Worm (Caenorhabditis elegans) whole organism, late embryonic: ENCODE data around the gene srlf-18.

Experiments
- C08G9.2 ChIP-seq: sonication (generic microtip); optimal IDR thresholded peaks from 2 replicates; lab custom pipeline; 2016; ENCODE audit warnings: mild to moderate bottlenecking, missing genetic modification characterization, moderate library complexity, missing compliant biosample characterization
- C38D4.7 ChIP-seq: fragments of 200-800 bp; sonication (Bioruptor generic); optimal IDR thresholded peaks from 2 replicates; lab custom pipeline; 2018; ENCODE audit warnings: mild to moderate bottlenecking, missing genetic modification characterization, moderate library complexity, missing compliant biosample characterization
- F13H6.1 ChIP-seq: sonication (generic microtip); optimal IDR thresholded peaks from 2 replicates; lab custom pipeline; 2016; ENCODE audit warnings: missing genetic modification characterization, missing compliant biosample characterization
- ahr-1 ChIP-seq: sonication (generic microtip); optimal IDR thresholded peaks from 2 replicates; lab custom pipeline; 2016; ENCODE audit warnings: missing genetic modification characterization, missing compliant biosample characterization
- ama-1 ChIP-seq: fragments of 150-350 bp; optimal IDR thresholded peaks from 2 replicates; lab custom pipeline; 2014
- ceh-14 ChIP-seq: sonication (generic microtip); optimal IDR thresholded peaks from 2 replicates; lab custom pipeline; 2016; ENCODE audit warnings: missing genotype, missing genetic modification characterization, missing compliant biosample characterization
- ceh-18 ChIP-seq: sonication (generic microtip); optimal IDR thresholded peaks from 2 replicates; lab custom pipeline; 2016; ENCODE audit warnings: missing genetic modification characterization, missing compliant biosample characterization
- ceh-19 ChIP-seq: fragments of 200-800 bp; sonication (Bioruptor generic); optimal IDR thresholded peaks from 2 replicates; lab custom pipeline; 2018; ENCODE audit warnings: mild to moderate bottlenecking, missing genetic modification characterization, missing compliant biosample characterization
- ceh-22 ChIP-seq: sonication (generic microtip); optimal IDR thresholded peaks from 2 replicates; lab custom pipeline; 2017; ENCODE audit warnings: missing biosample characterization, missing genetic modification characterization
- ceh-24 ChIP-seq: sonication (generic microtip); optimal IDR thresholded peaks from 2 replicates; lab custom pipeline; 2016; ENCODE audit warnings: mild to moderate bottlenecking, missing genetic modification characterization, missing compliant biosample characterization
- ceh-30 ChIP-seq: fragments of 150-350 bp; optimal IDR thresholded peaks from 2 replicates; lab custom pipeline; 2014; ENCODE audit warnings: missing biosample characterization, missing genetic modification characterization
- ceh-31 ChIP-seq: sonication (generic microtip); optimal IDR thresholded peaks from 2 replicates; lab custom pipeline; 2016; ENCODE audit warnings: missing genetic modification characterization, missing compliant biosample characterization
- ceh-34 ChIP-seq: sonication (generic microtip); optimal IDR thresholded peaks from 2 replicates; lab custom pipeline; 2016; ENCODE audit warnings: mild to moderate bottlenecking, missing genetic modification characterization, missing compliant biosample characterization
- che-1 ChIP-seq: sonication (generic microtip); optimal IDR thresholded peaks from 2 replicates; lab custom pipeline; 2016; ENCODE audit warnings: mild to moderate bottlenecking, missing genetic modification characterization, missing compliant biosample characterization
- dmd-4 ChIP-seq: sonication (generic microtip); optimal IDR thresholded peaks from 2 replicates; lab custom pipeline; 2016; ENCODE audit warnings: borderline replicate concordance, missing genetic modification characterization, missing compliant biosample characterization
- dve-1 ChIP-seq: sonication (generic microtip); optimal IDR thresholded peaks from 2 replicates; lab custom pipeline; 2017; ENCODE audit warnings: antibody characterized with exemption, mild to moderate bottlenecking, missing genetic modification characterization, missing compliant biosample characterization
- elt-4 ChIP-seq: sonication (generic microtip); optimal IDR thresholded peaks from 2 replicates; lab custom pipeline; 2016; ENCODE audit warnings: missing genetic modification characterization, missing compliant biosample characterization
- ets-4 ChIP-seq: sonication (generic microtip); optimal IDR thresholded peaks from 2 replicates; lab custom pipeline; 2016; ENCODE audit warnings: missing genetic modification characterization, missing compliant biosample characterization
- eyg-1 ChIP-seq: sonication (generic microtip); optimal IDR thresholded peaks from 2 replicates; lab custom pipeline; 2016; ENCODE audit warnings: missing genotype, missing genetic modification characterization, missing compliant biosample characterization
- fkh-10 ChIP-seq: fragments of 150-350 bp; optimal IDR thresholded peaks from 2 replicates; lab custom pipeline; 2014; ENCODE audit warnings: missing biosample characterization, missing genetic modification reagents, missing genetic modification characterization
- fkh-6 ChIP-seq: sonication (generic microtip); optimal IDR thresholded peaks from 2 replicates; lab custom pipeline; 2016; ENCODE audit warnings: missing genetic modification characterization, missing compliant biosample characterization
- gmeb-2 ChIP-seq: sonication (generic microtip); optimal IDR thresholded peaks from 2 replicates; lab custom pipeline; 2016; ENCODE audit warnings: missing genetic modification characterization, inconsistent platforms, missing compliant biosample characterization
- hlh-13 ChIP-seq: fragments of 200-800 bp; sonication (Bioruptor generic); optimal IDR thresholded peaks from 2 replicates; lab custom pipeline; 2018; ENCODE audit warnings: mild to moderate bottlenecking, missing genetic modification characterization, missing compliant biosample characterization
- hlh-15 ChIP-seq: sonication (generic microtip); optimal IDR thresholded peaks from 2 replicates; lab custom pipeline; 2016; ENCODE audit warnings: missing genetic modification characterization, missing compliant biosample characterization
- hlh-8 ChIP-seq: sonication (generic microtip); optimal IDR thresholded peaks from 2 replicates; lab custom pipeline; 2016; ENCODE audit warnings: missing genotype, missing genetic modification characterization, missing compliant biosample characterization
- lim-6 ChIP-seq: sonication (generic microtip); optimal IDR thresholded peaks from 2 replicates; lab custom pipeline; 2016; ENCODE audit warnings: missing genetic modification characterization, missing compliant biosample characterization
- lin-11 ChIP-seq: fragments of 200-800 bp; sonication (Bioruptor generic); optimal IDR thresholded peaks from 2 replicates; lab custom pipeline; 2018; ENCODE audit warnings: mild to moderate bottlenecking, missing genetic modification characterization, missing compliant biosample characterization
- madf-2 ChIP-seq: sonication (generic microtip); optimal IDR thresholded peaks from 2 replicates; lab custom pipeline; 2017; ENCODE audit warnings: missing genetic modification characterization, missing compliant biosample characterization
- mec-3 ChIP-seq: sonication (generic microtip); optimal IDR thresholded peaks from 2 replicates; lab custom pipeline; 2016; ENCODE audit warnings: borderline replicate concordance, missing genetic modification characterization, missing compliant biosample characterization
- nhr-11 ChIP-seq: fragments of 150-350 bp; optimal IDR thresholded peaks from 2 replicates; lab custom pipeline; 2014; ENCODE audit warnings: missing biosample characterization, missing genetic modification characterization
- nhr-232 ChIP-seq: sonication (generic microtip); optimal IDR thresholded peaks from 2 replicates; lab custom pipeline; 2016; ENCODE audit warnings: missing genetic modification characterization, missing compliant biosample characterization
- npax-4 ChIP-seq: sonication (generic microtip); optimal IDR thresholded peaks from 2 replicates; lab custom pipeline; 2016; ENCODE audit warnings: missing genetic modification characterization, missing compliant biosample characterization
- odd-2 ChIP-seq: sonication (generic microtip); optimal IDR thresholded peaks from 2 replicates; lab custom pipeline; 2017; ENCODE audit warnings: antibody characterized with exemption, mild to moderate bottlenecking, missing genetic modification characterization, missing compliant biosample characterization
- pat-9 ChIP-seq: fragments of 200-800 bp; sonication (Bioruptor generic); optimal IDR thresholded peaks from 2 replicates; lab custom pipeline; 2018; ENCODE audit warnings: mild to moderate bottlenecking, missing genetic modification characterization, moderate library complexity, missing compliant biosample characterization
- pax-1 ChIP-seq: fragments of 150-350 bp; optimal IDR thresholded peaks from 2 replicates; lab custom pipeline; 2014; ENCODE audit warnings: missing biosample characterization, missing genetic modification characterization
- pha-2 ChIP-seq: sonication (generic microtip); optimal IDR thresholded peaks from 2 replicates; lab custom pipeline; 2017; ENCODE audit warnings: mild to moderate bottlenecking, missing genetic modification characterization, missing compliant biosample characterization
- pha-4 ChIP-seq: fragments of 150-350 bp; optimal IDR thresholded peaks from 2 replicates; lab custom pipeline; 2018; ENCODE audit warnings: missing biosample characterization, missing genetic modification reagents, missing genetic modification characterization
- pqm-1 ChIP-seq: sonication (generic microtip); optimal IDR thresholded peaks from 2 replicates; lab custom pipeline; 2016; ENCODE audit warnings: missing genetic modification characterization, missing compliant biosample characterization
- pros-1 ChIP-seq: fragments of 150-350 bp; optimal IDR thresholded peaks from 2 replicates; lab custom pipeline; 2014; ENCODE audit warnings: missing biosample characterization, missing genetic modification reagents, missing genetic modification characterization
- ref-2 ChIP-seq: sonication (generic microtip); optimal IDR thresholded peaks from 2 replicates; lab custom pipeline; 2016; ENCODE audit warnings: missing genetic modification characterization, missing compliant biosample characterization
- rnt-1 ChIP-seq: sonication (generic microtip); optimal IDR thresholded peaks from 2 replicates; lab custom pipeline; 2016; ENCODE audit warnings: missing genetic modification characterization, missing compliant biosample characterization
- sdc-2 ChIP-seq: sonication (generic microtip); optimal IDR thresholded peaks from 2 replicates; lab custom pipeline; 2016; ENCODE audit warnings: missing genotype, missing genetic modification characterization, missing compliant biosample characterization
- sox-4 ChIP-seq: sonication (generic microtip); optimal IDR thresholded peaks from 2 replicates; lab custom pipeline; 2017; ENCODE audit warnings: mild to moderate bottlenecking, missing genetic modification characterization, inconsistent platforms, missing compliant biosample characterization
- syd-9 ChIP-seq: sonication (generic microtip); optimal IDR thresholded peaks from 2 replicates; lab custom pipeline; 2016; ENCODE audit warnings: mild to moderate bottlenecking, missing genetic modification characterization, moderate library complexity, missing compliant biosample characterization
- tbx-2 ChIP-seq: sonication (generic microtip); optimal IDR thresholded peaks from 2 replicates; lab custom pipeline; 2016; ENCODE audit warnings: missing genetic modification characterization, missing compliant biosample characterization
- tbx-7 ChIP-seq: sonication (generic microtip); optimal IDR thresholded peaks from 2 replicates; lab custom pipeline; 2016; ENCODE audit warnings: missing genotype, missing genetic modification characterization, missing compliant biosample characterization
- unc-42 ChIP-seq: sonication (generic microtip); optimal IDR thresholded peaks from 2 replicates; lab custom pipeline; 2016; ENCODE audit warnings: missing genotype, missing genetic modification characterization, missing compliant biosample characterization
- unc-55 ChIP-seq: sonication (generic microtip); optimal IDR thresholded peaks from 2 replicates; lab custom pipeline; 2017; ENCODE audit warnings: missing biosample characterization, missing genetic modification reagents, missing genetic modification characterization
- unc-86 ChIP-seq: sonication (generic microtip); optimal IDR thresholded peaks from 2 replicates; lab custom pipeline; 2016; ENCODE audit warnings: missing genetic modification characterization, missing compliant biosample characterization
- zip-5 ChIP-seq: sonication (generic microtip); optimal IDR thresholded peaks from 2 replicates; lab custom pipeline; 2016; ENCODE audit warnings: missing genetic modification characterization, missing compliant biosample characterization
- ztf-16 ChIP-seq: sonication (generic microtip); optimal IDR thresholded peaks from 2 replicates; lab custom pipeline; 2017; ENCODE audit warnings: missing genetic modification characterization, missing compliant biosample characterization

Gene srlf-18

ce11 chrIV:11083609-11084008, 17.7 kb downstream of the srlf-18 start, which contains the start of gene klc-1:
Gene klc-1 (plus strand): TSS chrIV:11083735.
- TF ChIP-seq eyg-1 (no peak), ceh-18 (tag; lab: Kevin White, UChicago) (no peak), ceh-19 (GFP tag; lab: Kevin White, UChicago) (no peak), ahr-1 (no peak), dmd-4 (tag; lab: Kevin White, UChicago) (no peak), tbx-2 (tag; lab: Kevin White, UChicago) (no peak), che-1 (no peak), pax-1 (no peak), F13H6.1 (tag; lab: Kevin White, UChicago) (no peak), pros-1 (tag; lab: Kevin White, UChicago) (no peak), pha-4 (tag; lab: Kevin White, UChicago) (no peak), ceh-31 (tag; lab: Kevin White, UChicago) (no peak)

ce11 chrIV:11082789-11083235, 18.5 kb downstream of the srlf-18 start:
- no peak for TF ChIP-seq ahr-1
- peak; percentile 82 for TF ChIP-seq ceh-14
- TF ChIP-seq tbx-2 (tag; lab: Kevin White, UChicago): peak; percentile 94
- TF ChIP-seq hlh-13 (GFP tag; lab: Kevin White, UChicago): no peak
- no peak for TF ChIP-seq che-1
- no peak for TF ChIP-seq fkh-10
- peak; percentile 56 for TF ChIP-seq lim-6
- TF ChIP-seq mec-3 (tag; lab: Kevin White, UChicago): peak; percentile 18
- no peak for TF ChIP-seq C38D4.7 (GFP tag; lab: Kevin White, UChicago)
- no peak for TF ChIP-seq tbx-7 (tag; lab: Kevin White, UChicago)
- TF ChIP-seq syd-9 (tag; lab: Kevin White, UChicago): peak; percentile 67
- TF ChIP-seq unc-55 (GFP tag; lab: Kevin White, UChicago): peak; percentile 85
- peak; percentile 24 for TF ChIP-seq fkh-6
- TF ChIP-seq sox-4 (tag; lab: Kevin White, UChicago): no peak
- TF ChIP-seq sdc-2: peak; percentile 43
- TF ChIP-seq ets-4: peak; percentile 75
- TF ChIP-seq pat-9 (tag; lab: Kevin White, UChicago): no peak
- peak; percentile 83 for TF ChIP-seq dve-1 (tag; lab: Kevin White, UChicago)
- TF ChIP-seq rnt-1 (tag; lab: Kevin White, UChicago): peak; percentile 84
- TF ChIP-seq lin-11 (tag; lab: Kevin White, UChicago): no peak
- peak; percentile 60 for TF ChIP-seq madf-2
- TF ChIP-seq pqm-1 (tag; lab: Kevin White, UChicago): peak; percentile 73
- TF ChIP-seq nhr-11: no peak
- TF ChIP-seq odd-2 (tag; lab: Kevin White, UChicago): no peak
- no peak for TF ChIP-seq ceh-24 (tag; lab: Kevin White, UChicago)
- TF ChIP-seq dmd-4 (tag; lab: Kevin White, UChicago): no peak
- no peak for TF ChIP-seq nhr-232 (tag; lab: Kevin White, UChicago)
- peak; percentile 94 for TF ChIP-seq ceh-18 (tag; lab: Kevin White, UChicago)
- peak; percentile 93 for TF ChIP-seq pros-1 (tag; lab: Kevin White, UChicago)
- TF ChIP-seq unc-42 (tag; lab: Kevin White, UChicago): peak; percentile 96
- TF ChIP-seq C08G9.2 (tag; lab: Kevin White, UChicago): peak; percentile 40
- TF ChIP-seq pax-1: no peak
- TF ChIP-seq hlh-8 (tag; lab: Kevin White, UChicago): peak; percentile 66
- no peak for TF ChIP-seq gmeb-2 (tag; lab: Kevin White, UChicago)
- TF ChIP-seq pha-4 (tag; lab: Kevin White, UChicago): no peak
- no peak for TF ChIP-seq ama-1
- TF ChIP-seq unc-86 (tag; lab: Kevin White, UChicago): no peak
- TF ChIP-seq ref-2 (tag; lab: Kevin White, UChicago): peak; percentile 75
- TF ChIP-seq hlh-15 (tag; lab: Kevin White, UChicago): no peak
- TF ChIP-seq ceh-19 (GFP tag; lab: Kevin White, UChicago): peak; percentile 64
- TF ChIP-seq ceh-31 (tag; lab: Kevin White, UChicago): peak; percentile 94
- TF ChIP-seq ztf-16: peak; percentile 54
- no peak for TF ChIP-seq elt-4
- TF ChIP-seq ceh-30 (tag; lab: Kevin White, UChicago): peak; percentile 79
- no peak for TF ChIP-seq pha-2 (tag; lab: Kevin White, UChicago)
- no peak for TF ChIP-seq zip-5 (tag; lab: Kevin White, UChicago)
- TF ChIP-seq ceh-34 (tag; lab: Kevin White, UChicago): peak; percentile 95
- TF ChIP-seq npax-4 (tag; lab: Kevin White, UChicago): no peak
- peak; percentile 48 for TF ChIP-seq ceh-22
- peak; percentile 42 for TF ChIP-seq F13H6.1 (tag; lab: Kevin White, UChicago)
